Worm (Caenorhabditis elegans) whole organism, late embryonic: ENCODE results near the gene W04G3.12.

Source experiments
- ceh-19 ChIP-seq: fragments of 200-800 bp; sonication (Bioruptor generic); optimal IDR thresholded peaks from 2 replicates; lab custom pipeline; 2018; ENCODE audit warnings: mild to moderate bottlenecking, missing genetic modification characterization, missing compliant biosample characterization
- ceh-48 ChIP-seq: sonication (generic microtip); optimal IDR thresholded peaks from 2 replicates; lab custom pipeline; 2016; ENCODE audit warnings: missing genetic modification characterization, inconsistent platforms, missing compliant biosample characterization
- nfya-1 ChIP-seq: sonication (generic microtip); optimal IDR thresholded peaks from 2 replicates; lab custom pipeline; 2017; ENCODE audit warnings: missing genetic modification characterization, mild to moderate bottlenecking, missing compliant biosample characterization, antibody characterized with exemption, moderate library complexity
- npax-4 ChIP-seq: sonication (generic microtip); optimal IDR thresholded peaks from 2 replicates; lab custom pipeline; 2016; ENCODE audit warnings: missing genetic modification characterization, missing compliant biosample characterization
- pat-9 ChIP-seq: fragments of 200-800 bp; sonication (Bioruptor generic); optimal IDR thresholded peaks from 2 replicates; lab custom pipeline; 2018; ENCODE audit warnings: mild to moderate bottlenecking, missing genetic modification characterization, moderate library complexity, missing compliant biosample characterization
- pax-1 ChIP-seq: fragments of 150-350 bp; optimal IDR thresholded peaks from 2 replicates; lab custom pipeline; 2014; ENCODE audit warnings: missing biosample characterization, missing genetic modification characterization
- pha-2 ChIP-seq: sonication (generic microtip); optimal IDR thresholded peaks from 2 replicates; lab custom pipeline; 2017; ENCODE audit warnings: mild to moderate bottlenecking, missing genetic modification characterization, missing compliant biosample characterization
- ref-2 ChIP-seq: sonication (generic microtip); optimal IDR thresholded peaks from 2 replicates; lab custom pipeline; 2016; ENCODE audit warnings: missing genetic modification characterization, missing compliant biosample characterization
- ttx-3 ChIP-seq: sonication (generic microtip); optimal IDR thresholded peaks from 2 replicates; lab custom pipeline; 2016; ENCODE audit warnings: missing genetic modification reagents, missing genetic modification characterization, missing compliant biosample characterization

ce11 chrX:11080170-11080728 lies 3.6 kb upstream of the W04G3.12 start, which contains the start of gene sulp-7:
- TF ChIP-seq pha-2 (no peak), pat-9 (tag; lab: Kevin White, UChicago) (no peak), ceh-19 (no peak), nfya-1 (tag; lab: Kevin White, UChicago) (no peak), npax-4 (tag; lab: Kevin White, UChicago) (no peak), ref-2 (no peak), ceh-48 (tag; lab: Kevin White, UChicago) (no peak), pax-1 (tag; lab: Kevin White, UChicago) (no peak), ttx-3 (no peak)
